Fruit fly (Drosophila melanogaster) whole organism, prepupa: ENCODE data around the gene CG10055.

Source experiments
- CG10631 ChIP-seq: fragments of 200-800 bp; sonication (Bioruptor generic); optimal IDR thresholded peaks from 2 replicates; lab custom pipeline; 2016; ENCODE audit warnings: missing biosample characterization, missing genetic modification characterization
- CG10669 ChIP-seq: fragments of 200-800 bp; sonication (Bioruptor generic); optimal IDR thresholded peaks from 3 replicates; lab custom pipeline; 2018; ENCODE audit warnings: missing biosample characterization, mild to moderate bottlenecking, missing genetic modification characterization, moderate library complexity
- CG11294 ChIP-seq: fragments of 200-800 bp; sonication (Bioruptor generic); IDR thresholded peaks from 2 replicates; pipeline ENCODE4 v1.3.6; 2022; ENCODE audit warnings: missing biosample characterization, missing genetic modification characterization
- CG11762 ChIP-seq: fragments of 200-800 bp; sonication (Bioruptor generic); optimal IDR thresholded peaks from 3 replicates; lab custom pipeline; 2016; ENCODE audit warnings: missing biosample characterization, missing genetic modification characterization; ENCODE audit not compliant: insufficient read depth
- CG11902 ChIP-seq: fragments of 200-800 bp; sonication (Bioruptor generic); optimal IDR thresholded peaks from 3 replicates; lab custom pipeline; 2016; ENCODE audit warnings: missing biosample characterization, missing genetic modification characterization
- CG15336 ChIP-seq: fragments of 200-800 bp; sonication (Bioruptor generic); IDR thresholded peaks from 2 replicates; pipeline ENCODE4 v1.3.6; 2022; ENCODE audit warnings: missing biosample characterization, missing genetic modification characterization
- CG1621 ChIP-seq: fragments of 200-800 bp; sonication (Bioruptor generic); optimal IDR thresholded peaks from 3 replicates; lab custom pipeline; 2018; ENCODE audit warnings: missing biosample characterization, mild to moderate bottlenecking, missing genetic modification characterization
- CG31627 ChIP-seq: fragments of 200-800 bp; sonication (Bioruptor generic); optimal IDR thresholded peaks from 3 replicates; lab custom pipeline; 2016; ENCODE audit warnings: missing biosample characterization, missing genetic modification characterization
- CG32006 ChIP-seq: fragments of 200-800 bp; sonication (Bioruptor generic); optimal IDR thresholded peaks from 3 replicates; lab custom pipeline; 2017; ENCODE audit warnings: missing biosample characterization, mild to moderate bottlenecking, missing genetic modification characterization
- CG34406 ChIP-seq: fragments of 200-800 bp; sonication (Bioruptor generic); optimal IDR thresholded peaks from 3 replicates; lab custom pipeline; 2016; ENCODE audit warnings: missing biosample characterization, missing genetic modification characterization
- CG3919 ChIP-seq: fragments of 200-800 bp; sonication (Bioruptor generic); optimal IDR thresholded peaks from 3 replicates; lab custom pipeline; 2016; ENCODE audit warnings: missing biosample characterization, missing genetic modification characterization
- CG4318 ChIP-seq: fragments of 200-800 bp; sonication (Bioruptor generic); optimal IDR thresholded peaks from 3 replicates; lab custom pipeline; 2017; ENCODE audit warnings: missing biosample characterization, mild to moderate bottlenecking, missing genetic modification characterization
- CG6163 ChIP-seq: fragments of 200-800 bp; sonication (Bioruptor generic); IDR thresholded peaks from 3 replicates; pipeline ENCODE4 v1.3.6; 2022; ENCODE audit warnings: missing biosample characterization, missing genetic modification characterization
- CG6276 ChIP-seq: fragments of 200-800 bp; sonication (Bioruptor generic); optimal IDR thresholded peaks from 2 replicates; lab custom pipeline; 2017; ENCODE audit warnings: missing biosample characterization, mild to moderate bottlenecking, missing genetic modification characterization
- CG6808 ChIP-seq: fragments of 200-800 bp; sonication (Bioruptor generic); optimal IDR thresholded peaks from 3 replicates; lab custom pipeline; 2017; ENCODE audit warnings: missing biosample characterization, missing genetic modification characterization, mild to moderate bottlenecking, moderate library complexity, missing genetic modification reagents
- CG6854 ChIP-seq: fragments of 200-800 bp; sonication (Bioruptor generic); optimal IDR thresholded peaks from 2 replicates; lab custom pipeline; 2017; ENCODE audit warnings: missing biosample characterization, mild to moderate bottlenecking, missing genetic modification characterization
- CG8119 ChIP-seq: fragments of 200-800 bp; sonication (Bioruptor generic); IDR thresholded peaks from 3 replicates; pipeline ENCODE4 v1.3.6; 2022; ENCODE audit warnings: missing biosample characterization, missing genetic modification characterization
- CG8319 ChIP-seq: fragments of 200-800 bp; sonication (Bioruptor generic); optimal IDR thresholded peaks from 3 replicates; lab custom pipeline; 2016; ENCODE audit warnings: missing biosample characterization, missing genetic modification characterization
- CG9139 ChIP-seq: fragments of 200-800 bp; sonication (Bioruptor generic); optimal IDR thresholded peaks from 3 replicates; lab custom pipeline; 2017; ENCODE audit warnings: missing biosample characterization, mild to moderate bottlenecking, missing genetic modification characterization
- Eip75B ChIP-seq: fragments of 200-800 bp; sonication (Bioruptor generic); optimal IDR thresholded peaks from 3 replicates; lab custom pipeline; 2016; ENCODE audit warnings: missing biosample characterization, missing genetic modification characterization
- Eip78C ChIP-seq: fragments of 200-800 bp; sonication (Bioruptor generic); peaks from one replicate; lab custom pipeline; 2016; ENCODE audit warnings: missing biosample characterization, missing genetic modification characterization
- Eip93F ChIP-seq: fragments of 200-800 bp; sonication (Bioruptor generic); optimal IDR thresholded peaks from 2 replicates; lab custom pipeline; 2016; ENCODE audit warnings: missing biosample characterization, mild to moderate bottlenecking, missing genetic modification characterization
- Gug ChIP-seq: fragments of 200-800 bp; sonication (Bioruptor generic); IDR thresholded peaks from 2 replicates; pipeline ENCODE4 v1.3.6; 2022; ENCODE audit warnings: missing biosample characterization, missing genetic modification characterization
- Hr38 ChIP-seq: sonication (Bioruptor generic); optimal IDR thresholded peaks from 2 replicates; lab custom pipeline; 2016; ENCODE audit warnings: missing biosample characterization, missing genetic modification characterization
- Hr39 ChIP-seq: fragments of 200-800 bp; sonication (Bioruptor generic); optimal IDR thresholded peaks from 2 replicates; lab custom pipeline; 2016; ENCODE audit warnings: missing biosample characterization, missing genetic modification characterization
- Lpt ChIP-seq: fragments of 200-800 bp; sonication (Bioruptor generic); optimal IDR thresholded peaks from 3 replicates; lab custom pipeline; 2016; ENCODE audit warnings: missing biosample characterization, missing genetic modification characterization
- Met ChIP-seq: fragments of 200-800 bp; sonication (Bioruptor generic); optimal IDR thresholded peaks from 3 replicates; lab custom pipeline; 2016; ENCODE audit warnings: missing biosample characterization, missing genetic modification characterization
- Smox ChIP-seq: fragments of 200-800 bp; sonication (Bioruptor generic); optimal IDR thresholded peaks from 3 replicates; lab custom pipeline; 2016; ENCODE audit warnings: missing biosample characterization, missing genetic modification characterization
- Sox14 ChIP-seq: fragments of 200-800 bp; sonication (Bioruptor generic); optimal IDR thresholded peaks from 3 replicates; lab custom pipeline; 2016; ENCODE audit warnings: missing biosample characterization, missing genetic modification characterization
- achi ChIP-seq: fragments of 200-800 bp; sonication (Bioruptor generic); optimal IDR thresholded peaks from 3 replicates; lab custom pipeline; 2016; ENCODE audit warnings: missing biosample characterization, missing genetic modification characterization
- acj6 ChIP-seq: fragments of 200-800 bp; sonication (Bioruptor generic); optimal IDR thresholded peaks from 3 replicates; lab custom pipeline; 2016; ENCODE audit warnings: missing biosample characterization, missing genetic modification characterization
- cyc ChIP-seq: fragments of 200-800 bp; sonication (Bioruptor generic); optimal IDR thresholded peaks from 3 replicates; lab custom pipeline; 2016; ENCODE audit warnings: missing biosample characterization, missing genetic modification characterization
- dsx ChIP-seq: fragments of 200-800 bp; optimal IDR thresholded peaks from 3 replicates; lab custom pipeline; 2019; ENCODE audit warnings: missing biosample characterization, mild to moderate bottlenecking, missing genetic modification characterization, moderate library complexity; ENCODE audit not compliant: poor library complexity, severe bottlenecking
- esn ChIP-seq: fragments of 200-800 bp; sonication (Bioruptor generic); optimal IDR thresholded peaks from 2 replicates; lab custom pipeline; 2016; ENCODE audit warnings: missing biosample characterization, mild to moderate bottlenecking, missing genetic modification characterization, moderate library complexity
- fd59A ChIP-seq: fragments of 200-800 bp; sonication (Bioruptor generic); optimal IDR thresholded peaks from 2 replicates; lab custom pipeline; 2017; ENCODE audit warnings: missing biosample characterization, mild to moderate bottlenecking, missing genetic modification characterization, missing genetic modification reagents
- fd85E ChIP-seq: fragments of 200-800 bp; sonication (Bioruptor generic); optimal IDR thresholded peaks from 3 replicates; lab custom pipeline; 2016; ENCODE audit warnings: missing biosample characterization, missing genetic modification characterization
- net ChIP-seq: fragments of 200-800 bp; sonication (Bioruptor generic); optimal IDR thresholded peaks from 3 replicates; lab custom pipeline; 2016; ENCODE audit warnings: missing biosample characterization, missing genetic modification characterization
- pdm3 ChIP-seq: fragments of 200-800 bp; sonication (Bioruptor generic); optimal IDR thresholded peaks from 3 replicates; lab custom pipeline; 2016; ENCODE audit warnings: missing biosample characterization, missing genetic modification characterization
- salr ChIP-seq, 2 experiments: fragments of 200-800 bp; sonication (Bioruptor generic); optimal IDR thresholded peaks; 3 replicates each; lab custom pipeline; 2016 to 2018; ENCODE audit warnings: missing biosample characterization in 2 of 2, missing genetic modification characterization in 2 of 2, mild to moderate bottlenecking in 1 of 2
- spab ChIP-seq: fragments of 200-800 bp; sonication (Bioruptor generic); optimal IDR thresholded peaks from 2 replicates; lab custom pipeline; 2017; ENCODE audit warnings: missing biosample characterization, mild to moderate bottlenecking, missing genetic modification characterization, missing genetic modification reagents
- svp ChIP-seq: fragments of 200-800 bp; sonication (Bioruptor generic); peaks from one replicate; lab custom pipeline; 2016; ENCODE audit warnings: missing biosample characterization, missing genetic modification characterization
- topi ChIP-seq: fragments of 200-800 bp; sonication (Bioruptor generic); optimal IDR thresholded peaks from 3 replicates; lab custom pipeline; 2016; ENCODE audit warnings: missing biosample characterization, missing genetic modification characterization
- vri ChIP-seq: fragments of 200-800 bp; sonication (Bioruptor generic); optimal IDR thresholded peaks from 3 replicates; lab custom pipeline; 2016; ENCODE audit warnings: missing biosample characterization, mild to moderate bottlenecking, missing genetic modification characterization

The CG10055 gene

dm6 chr3R:7171384-7172099 is 14.9 kb downstream of the CG10055 start (continued):
- TF ChIP-seq achi, result peak; percentile 69
- peak; percentile 60 for TF ChIP-seq esn (GFP tag; lab: Kevin White, UChicago)
- peak; percentile 29 for TF ChIP-seq CG31627 (GFP tag; lab: Kevin White, UChicago)
- peak; percentile 49 for TF ChIP-seq CG34406
- peak; percentile 55 to 71 for TF ChIP-seq salr (GFP tag; optimal IDR thresholded peaks at IDR 0.05; lab: Kevin White, UChicago)
- TF ChIP-seq svp (GFP tag; lab: Kevin White, UChicago), result no peak
- no peak for TF ChIP-seq CG11294 (GFP tag; lab: Robert Waterston, UW)
- no peak for TF ChIP-seq cyc (GFP tag; lab: Kevin White, UChicago)
- peak; percentile 71 for TF ChIP-seq spab
- no peak for TF ChIP-seq CG8319 (GFP tag; lab: Kevin White, UChicago)
- TF ChIP-seq Sox14 (GFP tag; lab: Kevin White, UChicago), result peak; percentile 79
- TF ChIP-seq CG3919, result peak; percentile 66
- peak; percentile 83 for TF ChIP-seq fd59A
- peak; percentile 53 for TF ChIP-seq acj6 (GFP tag; lab: Kevin White, UChicago)
- TF ChIP-seq Hr39 (GFP tag; lab: Kevin White, UChicago), result peak; percentile 44
- peak; percentile 46 for TF ChIP-seq topi (GFP tag; lab: Kevin White, UChicago)
- peak; percentile 78 for TF ChIP-seq Eip75B (GFP tag; lab: Kevin White, UChicago)
- peak; percentile 77 for TF ChIP-seq CG10669 (GFP tag; lab: Kevin White, UChicago)
- peak; percentile 77 for TF ChIP-seq CG10631
- TF ChIP-seq Hr38 (GFP tag; lab: Kevin White, UChicago), result no peak
- TF ChIP-seq CG32006 (GFP tag; lab: Kevin White, UChicago), result peak; percentile 55
- no peak for TF ChIP-seq Eip93F (GFP tag; lab: Kevin White, UChicago)
- peak; percentile 58 for TF ChIP-seq Met
- TF ChIP-seq Gug, result 0 out of 2 replicates have a peak, but pooled peaks have one; percentile 7
- peak; percentile 50; the same call in 1 of the 3 replicates for TF ChIP-seq CG8119
- peak; percentile 30 for TF ChIP-seq Smox (GFP tag; lab: Kevin White, UChicago)
- TF ChIP-seq CG1621 (tag; lab: Kevin White, UChicago), result peak; percentile 56
- 0 out of 3 replicates have a peak, but pooled peaks have one; percentile 17 for TF ChIP-seq CG6163 (GFP tag; lab: Robert Waterston, UW)
- TF ChIP-seq CG15336, result peak; percentile 50
- no peak for TF ChIP-seq CG6276
- TF ChIP-seq fd85E (GFP tag; lab: Kevin White, UChicago), result no peak
- peak; percentile 51 for TF ChIP-seq net
- peak; percentile 57 for TF ChIP-seq CG9139 (GFP tag; lab: Kevin White, UChicago)
- no peak for TF ChIP-seq vri
- TF ChIP-seq, all 60 proteins: peak for 43

dm6 chr3R:7169927-7170326 is 16.5 kb downstream of the CG10055 start:
- TF ChIP-seq CG10631 (no peak), Lpt (GFP tag; lab: Kevin White, UChicago) (no peak), CG6163 (GFP tag; lab: Robert Waterston, UW) (no peak), Gug (no peak), CG11294 (GFP tag; lab: Robert Waterston, UW) (no peak), vri (no peak), Hr38 (GFP tag; lab: Kevin White, UChicago) (no peak), salr (GFP tag; optimal IDR thresholded peaks at IDR 0.05; lab: Kevin White, UChicago) (no peak)

- TF ChIP-seq CG6854 (GFP tag; lab: Kevin White, UChicago) (peak; percentile 35), CG10631 (no peak), CG10669 (GFP tag; lab: Kevin White, UChicago) (no peak), Eip78C (GFP tag; lab: Kevin White, UChicago) (peak; percentile 82), CG11762 (no peak), esn (GFP tag; lab: Kevin White, UChicago) (peak; percentile 27), dsx (GFP tag; lab: Kevin White, UChicago) (peak; percentile 48), CG6163 (GFP tag; lab: Robert Waterston, UW) (peak; percentile 42; the same call in 1 of the 3 replicates), CG1621 (tag; lab: Kevin White, UChicago) (peak; percentile 72), vri (peak; percentile 41), Met (no peak), CG31627 (GFP tag; lab: Kevin White, UChicago) (no peak), fd85E (GFP tag; lab: Kevin White, UChicago) (no peak), CG6808 (peak; percentile 29), cyc (GFP tag; lab: Kevin White, UChicago) (no peak), spab (no peak), CG3919 (no peak), CG8119 (0 out of 3 replicates have a peak, but pooled peaks have one; percentile 32), CG6276 (no peak), CG4318 (GFP tag; lab: Kevin White, UChicago) (no peak), pdm3 (GFP tag; lab: Kevin White, UChicago) (no peak), CG11902 (no peak)
These were observed 23.9 kb downstream of the CG10055 start, which contains the start of gene sas for dm6 chr3R:7162356-7163289. Gene sas, plus strand, starts transcription at chr3R:7162808.
